Worm (Caenorhabditis elegans) whole organism, L2 larva: ENCODE data around the gene flp-15.

ENCODE experiments used
- F13H6.1 ChIP-seq: sonication (generic microtip); optimal IDR thresholded peaks from 2 replicates; lab custom pipeline; 2016; ENCODE audit warnings: missing genetic modification characterization, missing compliant biosample characterization
- R02D3.7 ChIP-seq: fragments of 150-350 bp; optimal IDR thresholded peaks from 2 replicates; lab custom pipeline; 2014; ENCODE audit warnings: missing biosample characterization, missing genetic modification characterization
- ZK546.5 ChIP-seq: sonication (generic microtip); optimal IDR thresholded peaks from 2 replicates; lab custom pipeline; 2017; ENCODE audit warnings: missing biosample characterization, missing genetic modification characterization
- alr-1 ChIP-seq: fragments of 150-350 bp; optimal IDR thresholded peaks from 2 replicates; lab custom pipeline; 2014; ENCODE audit warnings: missing biosample characterization, missing genetic modification characterization
- aly-2 ChIP-seq: fragments of 150-350 bp; optimal IDR thresholded peaks from 2 replicates; lab custom pipeline; 2014; ENCODE audit warnings: missing biosample characterization, missing genetic modification characterization
- blmp-1 ChIP-seq: sonication (generic microtip); optimal IDR thresholded peaks from 2 replicates; lab custom pipeline; 2017; ENCODE audit warnings: missing genetic modification characterization, mild to moderate bottlenecking, missing compliant biosample characterization, antibody characterized with exemption, moderate library complexity; ENCODE audit not compliant: insufficient read depth
- ceh-16 ChIP-seq: fragments of 150-350 bp; optimal IDR thresholded peaks from 2 replicates; lab custom pipeline; 2014; ENCODE audit warnings: missing biosample characterization, missing genetic modification characterization
- ceh-82 ChIP-seq: fragments of 150-350 bp; optimal IDR thresholded peaks from 2 replicates; lab custom pipeline; 2014; ENCODE audit warnings: missing biosample characterization, missing genetic modification characterization
- crh-2 ChIP-seq: sonication (generic microtip); optimal IDR thresholded peaks from 2 replicates; lab custom pipeline; 2017; ENCODE audit warnings: missing biosample characterization, missing genetic modification characterization
- egl-27 ChIP-seq: sonication (generic microtip); optimal IDR thresholded peaks from 3 replicates; lab custom pipeline; 2017; ENCODE audit warnings: missing biosample characterization, missing genetic modification reagents, missing genetic modification characterization
- fos-1 ChIP-seq: fragments of 150-350 bp; optimal IDR thresholded peaks from 2 replicates; lab custom pipeline; 2014; ENCODE audit warnings: missing biosample characterization, missing genetic modification characterization
- gmeb-1 ChIP-seq: fragments of 150-350 bp; optimal IDR thresholded peaks from 2 replicates; lab custom pipeline; 2014; ENCODE audit warnings: missing biosample characterization, missing genetic modification characterization
- lin-13 ChIP-seq: fragments of 150-350 bp; optimal IDR thresholded peaks from 2 replicates; lab custom pipeline; 2014; ENCODE audit warnings: missing biosample characterization, missing genetic modification reagents, missing genetic modification characterization
- lsy-2 ChIP-seq, 2 experiments: fragments of 150-350 bp in 1 of 2; sonication (generic microtip) in 1 of 2; optimal IDR thresholded peaks; 2 replicates each; lab custom pipeline; 2014 to 2017; ENCODE audit warnings: missing biosample characterization in 2 of 2, missing genetic modification characterization in 2 of 2
- mab-5 ChIP-seq: fragments of 150-350 bp; optimal IDR thresholded peaks from 2 replicates; lab custom pipeline; 2014; ENCODE audit warnings: missing biosample characterization, missing genetic modification characterization
- mbf-1 ChIP-seq: sonication (generic microtip); optimal IDR thresholded peaks from 2 replicates; lab custom pipeline; 2017; ENCODE audit warnings: missing biosample characterization, missing genetic modification characterization
- mdl-1 ChIP-seq, 2 experiments: fragments of 150-350 bp in 1 of 2; sonication (generic microtip) in 1 of 2; optimal IDR thresholded peaks; 2 replicates each; lab custom pipeline; 2017; ENCODE audit warnings: missing biosample characterization in 2 of 2, missing genetic modification characterization in 2 of 2
- nhr-11 ChIP-seq: fragments of 150-350 bp; optimal IDR thresholded peaks from 2 replicates; lab custom pipeline; 2014; ENCODE audit warnings: missing biosample characterization, missing genetic modification characterization
- nhr-12 ChIP-seq: fragments of 150-350 bp; optimal IDR thresholded peaks from 2 replicates; lab custom pipeline; 2014; ENCODE audit warnings: missing biosample characterization, missing genetic modification characterization
- nhr-129 ChIP-seq: fragments of 150-350 bp; optimal IDR thresholded peaks from 2 replicates; lab custom pipeline; 2014; ENCODE audit warnings: missing biosample characterization, missing genetic modification characterization
- nhr-23 ChIP-seq: fragments of 150-350 bp; optimal IDR thresholded peaks from 2 replicates; lab custom pipeline; 2014; ENCODE audit warnings: missing biosample characterization, missing genetic modification reagents, missing genetic modification characterization
- nhr-237 ChIP-seq: fragments of 150-350 bp; optimal IDR thresholded peaks from 2 replicates; lab custom pipeline; 2014; ENCODE audit warnings: missing biosample characterization, missing genetic modification characterization
- nhr-25 ChIP-seq: fragments of 150-350 bp; sonication (generic microtip); optimal IDR thresholded peaks from 3 replicates; lab custom pipeline; 2014; ENCODE audit warnings: missing biosample characterization, missing genetic modification characterization
- nhr-6 ChIP-seq: fragments of 150-350 bp; optimal IDR thresholded peaks from 2 replicates; lab custom pipeline; 2014; ENCODE audit warnings: missing biosample characterization, missing genetic modification characterization
- nhr-77 ChIP-seq: fragments of 150-350 bp; optimal IDR thresholded peaks from 2 replicates; lab custom pipeline; 2014; ENCODE audit warnings: missing biosample characterization, missing genetic modification characterization
- sem-4 ChIP-seq: fragments of 150-350 bp; optimal IDR thresholded peaks from 2 replicates; lab custom pipeline; 2014; ENCODE audit warnings: missing biosample characterization, missing genetic modification reagents, missing genetic modification characterization
- skn-1 ChIP-seq: sonication (generic microtip); optimal IDR thresholded peaks from 2 replicates; lab custom pipeline; 2017; ENCODE audit warnings: missing biosample characterization, missing genetic modification characterization
- sma-3 ChIP-seq: sonication (generic microtip); optimal IDR thresholded peaks from 2 replicates; lab custom pipeline; 2016; ENCODE audit warnings: missing genetic modification reagents, missing genetic modification characterization, missing compliant biosample characterization
- sma-9 ChIP-seq, 2 experiments: fragments of 150-350 bp in 1 of 2; sonication (generic microtip) in 1 of 2; optimal IDR thresholded peaks; 2 replicates each; lab custom pipeline; 2014 to 2016; ENCODE audit warnings: missing genetic modification characterization in 2 of 2, mild to moderate bottlenecking in 1 of 2, missing biosample characterization in 1 of 2, missing compliant biosample characterization in 1 of 2, missing genetic modification reagents in 1 of 2, moderate library complexity in 1 of 2
- snpc-4 ChIP-seq: fragments of 150-350 bp; optimal IDR thresholded peaks from 2 replicates; lab custom pipeline; 2014; ENCODE audit warnings: missing biosample characterization, missing genetic modification characterization
- unc-55 ChIP-seq: fragments of 150-350 bp; sonication (generic microtip); optimal IDR thresholded peaks from 3 replicates; lab custom pipeline; 2014; ENCODE audit warnings: missing biosample characterization, missing genetic modification reagents, missing genetic modification characterization
- unc-62 ChIP-seq: fragments of 150-350 bp; optimal IDR thresholded peaks from 2 replicates; lab custom pipeline; 2014; ENCODE audit warnings: missing biosample characterization, missing genetic modification reagents, missing genetic modification characterization
- ztf-11 ChIP-seq: sonication (generic microtip); optimal IDR thresholded peaks from 2 replicates; lab custom pipeline; 2017; ENCODE audit warnings: missing biosample characterization, missing genetic modification characterization
- ztf-4 ChIP-seq: fragments of 150-350 bp; optimal IDR thresholded peaks from 2 replicates; lab custom pipeline; 2014; ENCODE audit warnings: missing biosample characterization, missing genetic modification characterization

flp-15 gene

DNA sequence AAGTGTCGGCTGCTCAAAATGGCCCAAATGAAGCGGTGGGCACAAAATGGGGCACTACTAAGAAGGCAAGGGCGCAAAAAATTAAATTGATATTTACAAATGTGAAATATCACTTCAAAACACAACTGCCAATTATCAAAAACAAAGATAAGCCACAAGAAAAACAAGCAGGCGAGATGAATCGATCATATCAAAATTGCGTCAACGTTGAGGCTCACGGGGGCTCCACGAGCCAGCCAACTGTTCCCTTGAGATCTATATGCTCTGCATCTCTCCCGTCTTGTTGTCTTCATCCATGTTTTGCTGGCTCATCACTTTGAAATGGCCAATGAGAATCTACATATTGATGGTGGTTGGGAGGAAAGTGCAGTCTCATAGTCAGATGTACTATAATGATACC, 32.4 kb downstream of the flp-15 start:
- peak; percentile 35 for TF ChIP-seq mab-5
- peak in 1 of 2 experiments; percentile 17 for TF ChIP-seq lsy-2 (tag; optimal IDR thresholded peaks at IDR 0.05; lab: Kevin White, UChicago)
- TF ChIP-seq crh-2, result peak; percentile 17
- TF ChIP-seq nhr-25 (tag; lab: Kevin White, UChicago), result no peak
- no peak for TF ChIP-seq ceh-82
- no peak for TF ChIP-seq ZK546.5 (tag; lab: Kevin White, UChicago)
- no peak for TF ChIP-seq unc-62 (GFP tag; lab: Kevin White, UChicago)
- TF ChIP-seq sma-9 (GFP tag; optimal IDR thresholded peaks at IDR 0.05; lab: Kevin White, UChicago), result peak; percentile 4
- TF ChIP-seq sma-9 (tag; optimal IDR thresholded peaks at IDR 0.05; lab: Kevin White, UChicago), result no peak
- peak; percentile 21 for TF ChIP-seq nhr-129

DNA sequence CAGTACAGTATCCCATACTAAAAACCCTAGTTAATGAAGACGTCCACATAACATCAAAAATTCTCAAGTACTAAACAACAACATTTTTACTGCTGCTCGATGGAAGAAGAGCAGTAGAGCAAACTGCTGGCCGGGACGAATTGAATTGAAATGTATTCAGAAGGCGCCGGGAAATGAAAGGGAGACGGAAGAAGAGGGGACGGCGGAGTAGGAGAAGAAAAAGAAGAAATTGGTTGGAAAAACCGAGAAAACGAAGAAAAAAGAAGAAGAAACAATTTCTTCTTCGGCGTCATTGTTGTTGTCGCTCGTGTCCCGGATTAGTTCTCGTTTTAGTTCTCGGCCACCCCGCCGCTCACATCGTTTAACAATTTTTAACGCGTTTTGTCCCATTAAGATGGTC, 33.8 kb downstream of the flp-15 start:
- TF ChIP-seq nhr-77 (tag; lab: Kevin White, UChicago) (no peak), skn-1 (no peak), nhr-23 (tag; lab: Kevin White, UChicago) (no peak), ztf-11 (tag; lab: Kevin White, UChicago) (no peak), unc-55 (GFP tag; lab: Kevin White, UChicago) (peak; percentile 12)

- TF ChIP-seq mbf-1 (no peak), snpc-4 (tag; lab: Kevin White, UChicago) (no peak), skn-1 (no peak), lsy-2 (tag; optimal IDR thresholded peaks at IDR 0.05; lab: Kevin White, UChicago) (no peak), aly-2 (tag; lab: Kevin White, UChicago) (no peak), ZK546.5 (tag; lab: Kevin White, UChicago) (no peak), ceh-16 (no peak), gmeb-1 (no peak), fos-1 (no peak)
- TF ChIP-seq, all 48 proteins: peak for 0
Observed at ce11 chrIII:13630708-13631107, 36.9 kb downstream of the flp-15 start, which contains the start of gene arrd-17. arrd-17 (minus strand) TSS chrIII:13630808.

ce11 chrIII:13626692-13627091, 40.9 kb downstream of the flp-15 start, which contains the start of gene T12D8.5:
T12D8.5 (minus strand) TSS chrIII:13626786.
- TF ChIP-seq F13H6.1 (tag; lab: Kevin White, UChicago) (peak; percentile 22), aly-2 (tag; lab: Kevin White, UChicago) (no peak), crh-2 (peak; percentile 67), ztf-4 (tag; lab: Kevin White, UChicago) (no peak), fos-1 (peak; percentile 62), sma-9 (GFP tag; optimal IDR thresholded peaks at IDR 0.05; lab: Kevin White, UChicago) (peak; percentile 34), sma-9 (tag; optimal IDR thresholded peaks at IDR 0.05; lab: Kevin White, UChicago) (no peak), gmeb-1 (peak; percentile 39)

- TF ChIP-seq lin-13 (GFP tag; lab: Kevin White, UChicago) (peak; percentile 26), mbf-1 (no peak)
- TF ChIP-seq, all 48 proteins: peak for 1
Observed at ce11 chrIII:13625650-13626430, 41.8 kb downstream of the flp-15 start.

- TF ChIP-seq alr-1 (tag; lab: Kevin White, UChicago) (no peak), gmeb-1 (no peak), lsy-2 (tag; optimal IDR thresholded peaks at IDR 0.05; lab: Kevin White, UChicago) (no peak), sem-4 (no peak), ztf-11 (tag; lab: Kevin White, UChicago) (no peak), sma-3 (GFP tag; lab: Kevin White, UChicago) (no peak), nhr-6 (no peak), nhr-129 (no peak), R02D3.7 (no peak), nhr-12 (tag; lab: Kevin White, UChicago) (no peak), egl-27 (tag; lab: Kevin White, UChicago) (no peak), nhr-237 (tag; lab: Kevin White, UChicago) (no peak), ZK546.5 (tag; lab: Kevin White, UChicago) (no peak), nhr-11 (tag; lab: Kevin White, UChicago) (no peak), mdl-1 (tag; optimal IDR thresholded peaks at IDR 0.05; lab: Kevin White, UChicago) (no peak), fos-1 (no peak), blmp-1 (tag; lab: Kevin White, UChicago) (no peak), ztf-4 (tag; lab: Kevin White, UChicago) (no peak)
Observed at ce11 chrIII:13624226-13624625, 43.4 kb downstream of the flp-15 start, which contains the start of gene taf-9. taf-9 (plus strand) TSS chrIII:13624276.
